Worm (Caenorhabditis elegans): ENCODE data around the gene spp-13.

DNA sequence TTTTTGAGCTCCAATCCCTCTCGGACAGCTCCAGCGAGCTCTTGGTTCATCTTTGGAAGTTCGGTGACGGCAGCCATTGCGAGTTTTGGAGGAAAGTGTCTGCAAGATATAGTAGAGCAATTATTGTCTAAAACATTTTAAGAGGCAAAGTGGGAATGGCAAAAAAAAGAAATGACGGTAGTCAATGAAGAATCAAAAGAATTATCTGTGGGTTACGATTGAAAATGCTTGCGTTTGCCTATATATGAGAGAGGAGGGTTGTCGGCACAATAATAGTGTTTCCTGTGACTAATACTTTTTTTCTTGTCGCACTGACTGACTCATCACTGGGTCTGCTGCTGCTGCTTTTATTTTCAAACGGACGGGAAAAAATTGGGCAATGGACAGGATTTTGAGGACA lies 5.3 kb upstream of the spp-13 start, which contains the start of gene tth-1:
- no peak for TF ChIP-seq him-1 (tag; optimal IDR thresholded peaks at IDR 0.05)
- no peak for TF ChIP-seq dao-5 (tag; optimal IDR thresholded peaks at IDR 0.05)
- no peak for TF ChIP-seq W03F9.2 (tag; optimal IDR thresholded peaks at IDR 0.05)
